Worm (Caenorhabditis elegans) whole organism, early embryonic: Measurements from ENCODE around the gene lbp-3.

Source experiments
- aly-1 ChIP-seq: sonication (generic microtip); optimal IDR thresholded peaks from 2 replicates; lab custom pipeline; 2016; ENCODE audit warnings: missing genetic modification characterization, missing compliant biosample characterization
- ama-1 ChIP-seq: fragments of 150-350 bp; optimal IDR thresholded peaks from 2 replicates; lab custom pipeline; 2014
- ceh-13 ChIP-seq: fragments of 200-800 bp; sonication (Bioruptor generic); optimal IDR thresholded peaks from 2 replicates; lab custom pipeline; 2018; ENCODE audit warnings: mild to moderate bottlenecking, missing genetic modification characterization, missing compliant biosample characterization
- ceh-36 ChIP-seq: sonication (generic microtip); optimal IDR thresholded peaks from 2 replicates; lab custom pipeline; 2016; ENCODE audit warnings: missing genetic modification characterization, inconsistent platforms, missing compliant biosample characterization
- ets-7 ChIP-seq: sonication (generic microtip); optimal IDR thresholded peaks from 2 replicates; lab custom pipeline; 2016; ENCODE audit warnings: missing genotype, missing genetic modification characterization, missing compliant biosample characterization
- flt-1 ChIP-seq: fragments of 200-800 bp; sonication (Bioruptor generic); IDR thresholded peaks from 2 replicates; pipeline ENCODE4 v1.3.6; 2022; ENCODE audit warnings: missing genetic modification characterization, missing compliant biosample characterization
- pes-1 ChIP-seq: fragments of 200-800 bp; sonication (Bioruptor generic); IDR thresholded peaks from 2 replicates; pipeline ENCODE4 v1.3.6; 2022; ENCODE audit warnings: missing genetic modification reagents, missing genetic modification characterization, missing compliant biosample characterization
- sea-1 ChIP-seq: fragments of 200-800 bp; sonication (Bioruptor generic); conservative IDR thresholded peaks from 2 replicates; pipeline ENCODE4 v1.3.6; 2022; ENCODE audit warnings: missing genetic modification characterization, missing compliant biosample characterization
- tra-4 ChIP-seq: sonication (generic microtip); optimal IDR thresholded peaks from 2 replicates; lab custom pipeline; 2017; ENCODE audit warnings: missing genetic modification characterization, missing compliant biosample characterization

- TF ChIP-seq sea-1 (GFP tag; lab: Robert Waterston, UW) (no peak), flt-1 (GFP tag; lab: Robert Waterston, UW) (no peak), tra-4 (no peak), ama-1 (no peak), ets-7 (no peak), ceh-13 (GFP tag; lab: Kevin White, UChicago) (no peak), pes-1 (GFP tag; lab: Robert Waterston, UW) (no peak), aly-1 (tag; lab: Kevin White, UChicago) (no peak), ceh-36 (tag; lab: Kevin White, UChicago) (no peak)
These were observed 25.1 kb downstream of the lbp-3 start, which contains the start of gene K09C4.5 for ce11 chrX:3282306-3282705.
